Fruit fly (Drosophila melanogaster): ENCODE measurements around the gene CG32817.
A peak's percentile ranks its signal among the peaks of the same experiment; 100 is the strongest.

Gene CG32817

DNA sequence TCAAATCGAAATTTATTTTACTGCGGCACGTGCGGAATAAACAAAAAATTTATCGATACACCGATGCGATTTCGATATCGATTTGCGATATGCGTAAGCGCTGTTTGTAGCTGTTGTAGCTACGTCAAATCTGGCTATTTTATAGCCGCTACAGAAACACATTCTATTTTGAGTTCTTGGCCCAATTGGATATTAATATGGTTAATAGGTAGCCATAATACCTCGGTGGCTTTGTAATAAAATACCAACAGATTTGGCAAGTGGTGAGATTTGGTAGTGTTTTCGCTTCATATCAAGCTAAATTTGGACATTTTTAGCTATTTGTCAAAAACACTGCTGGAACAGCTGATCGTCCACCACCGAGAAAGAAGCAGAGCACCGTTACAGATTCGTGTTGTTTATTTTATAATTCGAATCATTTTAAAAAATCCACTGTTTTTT, 8.7 kb downstream of the CG32817 start, which contains the start of the genes CG18273 and CG3156:
Gene CG18273, minus strand, starts transcription at position 65 of the 441 bp plus-strand sequence.
Gene CG3156, plus strand, starts transcription at position 362 of the 441 bp plus-strand sequence.
- TF ChIP-seq noc (tag; optimal IDR thresholded peaks at IDR 0.05) = no peak

DNA sequence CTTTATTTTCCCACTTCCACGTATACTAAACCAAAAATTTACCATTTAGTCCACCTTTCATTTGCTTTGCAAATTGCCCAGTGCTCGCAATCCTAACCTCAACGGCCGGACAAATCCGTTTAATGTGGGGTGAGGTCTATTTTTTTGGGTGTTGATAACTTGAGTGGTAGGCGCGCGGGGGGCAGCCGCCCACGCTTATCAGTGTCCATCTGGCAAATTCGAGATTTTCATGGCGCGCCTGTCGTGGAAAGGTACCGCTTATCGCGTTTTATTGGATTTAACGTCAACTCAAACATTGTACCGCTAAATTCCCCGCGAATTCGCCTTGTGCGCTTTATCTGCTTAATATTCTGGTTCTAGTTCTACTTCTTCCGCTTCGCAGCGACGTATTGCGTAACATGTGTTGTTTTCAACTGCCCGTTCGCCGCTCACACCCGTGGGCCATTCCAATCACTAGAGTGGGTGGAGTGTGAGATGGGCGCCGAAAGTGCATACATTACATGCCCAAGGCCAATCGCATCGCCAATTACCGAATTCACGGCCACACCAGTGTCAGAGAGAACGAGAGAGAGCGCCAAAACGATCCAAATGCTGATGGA, 13.9 kb downstream of the CG32817 start:
- peak; percentile 11 for TF ChIP-seq noc (tag; optimal IDR thresholded peaks at IDR 0.05)

DNA sequence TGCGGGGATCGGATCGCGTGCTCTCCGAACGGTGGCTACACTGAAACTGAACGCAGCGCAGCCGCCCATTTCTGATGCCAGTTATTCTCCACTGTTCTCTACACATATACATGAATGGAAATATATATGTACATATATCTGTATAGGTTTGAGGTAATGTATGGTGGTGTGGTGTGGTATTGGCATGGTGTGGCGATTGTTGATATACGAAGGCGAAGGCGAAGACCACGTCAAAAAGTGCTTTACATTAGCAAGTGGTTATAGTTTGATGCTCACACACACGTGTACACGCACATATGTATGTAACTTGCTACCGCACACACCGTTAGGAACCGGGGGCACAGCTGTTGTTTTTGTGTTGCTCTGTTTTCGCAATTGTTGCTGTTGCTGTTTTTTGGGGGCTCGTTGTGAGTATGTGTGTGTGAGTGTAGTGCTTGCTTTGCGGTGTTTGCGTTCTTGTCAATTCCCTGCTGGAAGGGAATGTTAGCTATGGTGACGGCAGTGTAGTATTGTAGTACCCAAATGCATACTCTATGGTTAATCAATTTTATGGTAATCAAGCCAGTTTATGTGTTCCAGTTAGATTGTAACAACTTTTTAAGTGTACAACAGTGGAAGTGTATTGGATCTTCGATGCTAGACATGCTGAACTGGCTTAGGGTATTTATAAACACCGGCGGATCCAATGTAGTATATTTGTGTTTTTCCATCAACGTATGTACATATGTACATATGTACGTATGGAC, 14.8 kb downstream of the CG32817 start, which contains the start of gene CG17896:
Gene CG17896, minus strand, starts transcription at position 51 of the 746 bp plus-strand sequence.
- TF ChIP-seq noc (tag; optimal IDR thresholded peaks at IDR 0.05) = peak; percentile 98

DNA sequence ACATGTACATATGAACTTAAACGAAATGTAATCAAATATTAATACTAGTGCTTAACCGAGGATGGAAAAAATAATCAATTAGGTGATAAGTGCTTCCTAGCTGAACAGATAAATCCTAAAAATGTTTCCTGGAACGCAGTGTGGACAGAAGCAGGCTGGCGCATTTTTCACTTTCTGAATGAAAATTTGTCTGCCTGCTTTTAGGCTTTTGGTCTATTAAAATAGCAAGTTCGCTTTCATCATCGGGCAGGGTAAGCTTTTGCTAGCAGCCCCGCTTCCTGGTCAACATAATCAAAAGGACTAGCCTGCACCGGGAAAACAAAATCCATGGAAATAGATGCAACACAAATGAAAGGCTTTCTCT, 15.3 kb downstream of the CG32817 start:
- no peak for TF ChIP-seq noc (tag; optimal IDR thresholded peaks at IDR 0.05)

DNA sequence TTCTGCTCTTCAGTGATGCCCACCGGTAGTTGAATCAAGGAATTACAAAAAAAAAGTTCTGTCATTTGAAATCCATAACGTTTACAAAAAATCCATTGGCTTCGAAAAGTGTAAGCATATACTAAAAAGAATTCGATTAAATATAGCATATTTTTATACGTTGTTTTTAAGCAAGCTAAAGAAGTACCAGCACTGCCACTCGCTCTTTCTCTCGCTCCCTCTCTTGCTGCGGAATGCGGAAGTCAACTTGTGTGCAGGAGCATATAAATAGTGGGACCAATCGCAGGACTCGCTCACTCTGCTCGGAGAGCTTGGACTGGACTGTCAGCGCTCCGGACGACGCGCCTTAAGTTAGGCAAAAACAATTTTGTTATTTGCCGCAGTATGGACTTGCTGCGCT, 15.7 kb downstream of the CG32817 start, which contains the start of gene CG17778:
Gene CG17778, plus strand, starts transcription at position 8 of the 400 bp plus-strand sequence.
- TF ChIP-seq noc (tag; optimal IDR thresholded peaks at IDR 0.05) = no peak

DNA sequence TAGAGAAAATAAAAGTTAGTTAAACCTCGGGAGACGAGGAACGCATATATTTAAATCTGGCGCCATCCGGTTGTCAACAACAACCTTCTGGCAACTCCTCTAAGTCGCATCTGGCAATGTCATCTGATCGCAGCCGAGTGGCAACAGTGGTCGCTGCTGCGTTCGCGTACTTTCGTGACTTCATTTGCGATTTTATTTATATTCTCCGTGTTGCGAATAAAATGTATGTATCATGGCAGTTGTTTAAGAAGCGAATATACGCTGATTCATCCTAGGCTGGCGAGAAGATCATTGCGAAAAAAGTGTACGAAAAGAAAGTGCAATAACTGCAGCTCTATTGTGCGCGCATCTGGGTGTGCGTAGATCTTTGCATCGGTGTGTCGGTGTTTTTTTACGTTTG, 17.5 kb downstream of the CG32817 start, which contains the start of gene svr:
Gene svr, plus strand, starts transcription at position 121 of the 400 bp plus-strand sequence.
- no peak for TF ChIP-seq noc (tag; optimal IDR thresholded peaks at IDR 0.05)

DNA sequence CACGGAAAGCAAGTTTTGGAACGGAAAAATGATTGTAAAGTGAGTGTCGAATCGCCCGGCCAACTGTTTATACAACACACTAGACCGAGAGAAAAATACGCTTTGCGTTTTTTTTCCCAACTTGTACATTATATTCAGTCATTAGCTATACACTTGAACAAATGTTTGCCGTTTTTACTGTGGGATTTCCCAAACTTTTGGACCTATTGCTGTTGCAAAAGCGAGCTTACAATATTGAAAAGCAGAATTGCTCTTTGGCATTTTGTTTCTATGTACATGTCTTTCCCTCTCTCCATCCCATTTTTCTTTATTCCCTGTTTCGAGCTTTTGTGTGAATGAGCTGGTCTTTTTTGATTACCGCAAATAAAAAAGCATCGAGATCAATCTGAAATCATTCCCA, 18.6 kb downstream of the CG32817 start:
- no peak for TF ChIP-seq noc (tag; optimal IDR thresholded peaks at IDR 0.05)

DNA sequence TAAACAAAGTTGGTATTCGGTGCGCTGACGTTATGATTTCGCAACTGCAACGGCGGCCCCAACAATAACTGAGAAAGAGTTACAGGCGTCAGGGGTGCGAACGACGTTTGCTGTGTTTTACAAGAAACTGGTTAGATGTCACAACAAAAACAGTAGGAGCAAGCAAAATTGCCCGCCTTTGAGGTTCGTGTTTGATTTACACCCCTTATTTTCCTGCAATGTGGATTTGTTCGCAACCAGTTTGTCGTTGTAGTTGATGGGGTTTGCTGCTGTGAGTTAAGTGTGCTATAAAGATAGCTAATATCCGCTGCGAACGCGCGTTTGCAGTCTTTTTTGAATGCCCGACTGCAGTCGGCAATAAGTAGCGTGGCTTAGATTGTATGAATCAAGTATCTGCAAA, 19.6 kb downstream of the CG32817 start:
- TF ChIP-seq noc (tag; optimal IDR thresholded peaks at IDR 0.05) = no peak

DNA sequence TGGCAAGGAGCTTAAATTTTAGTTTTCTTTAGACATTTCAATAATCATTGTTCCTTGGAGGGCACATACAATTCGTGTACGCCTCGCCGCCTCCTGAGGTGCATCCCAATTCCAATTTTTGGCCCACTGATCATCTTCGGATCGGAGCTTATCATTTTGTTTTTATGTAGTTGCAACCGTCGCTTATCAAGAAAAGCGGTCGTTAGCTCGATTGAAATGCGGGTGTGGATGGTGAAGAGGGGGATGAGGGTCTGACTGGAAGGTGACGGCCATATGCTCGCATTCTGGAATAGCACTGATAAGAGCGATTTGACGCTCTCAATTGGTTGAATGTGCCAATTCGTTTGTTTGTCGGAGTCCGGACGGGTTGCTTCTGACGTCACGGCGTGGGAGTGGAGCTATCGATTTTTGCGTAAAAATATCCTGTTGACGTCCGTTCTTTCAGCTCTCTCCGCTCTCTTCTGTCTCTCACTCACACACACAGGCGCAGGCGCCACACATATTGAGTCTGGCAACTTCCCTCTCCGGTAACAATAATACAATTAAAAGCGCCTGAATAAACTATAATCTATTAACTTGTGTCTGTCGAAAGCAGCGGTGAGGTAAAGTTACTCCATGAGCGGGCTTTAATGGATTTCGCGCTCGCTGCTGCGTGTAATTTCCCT, 20.2 kb downstream of the CG32817 start:
- TF ChIP-seq noc (tag; optimal IDR thresholded peaks at IDR 0.05) = no peak

DNA sequence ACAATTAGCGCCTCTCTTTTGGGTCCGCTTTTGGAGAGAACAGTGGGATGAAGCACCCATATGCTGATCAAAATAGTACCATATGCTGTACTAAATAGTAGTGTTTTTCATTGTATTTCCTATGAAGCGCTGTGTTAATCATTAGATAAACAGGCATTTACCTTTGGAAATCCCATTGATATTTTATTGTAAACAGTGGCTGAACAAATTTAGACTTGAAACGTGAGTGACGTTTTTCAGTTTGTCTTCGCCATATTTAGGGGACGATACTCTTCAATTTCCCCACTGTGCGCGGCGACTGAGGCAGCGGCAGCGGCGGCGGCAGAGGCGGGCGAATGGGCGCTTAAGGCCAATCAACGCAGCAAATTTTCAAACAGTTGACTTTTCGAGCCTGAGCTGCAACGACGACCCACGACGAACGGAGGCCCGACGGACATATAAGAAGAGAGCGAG, 20.7 kb downstream of the CG32817 start:
- TF ChIP-seq noc (tag; optimal IDR thresholded peaks at IDR 0.05) = peak; percentile 85

DNA sequence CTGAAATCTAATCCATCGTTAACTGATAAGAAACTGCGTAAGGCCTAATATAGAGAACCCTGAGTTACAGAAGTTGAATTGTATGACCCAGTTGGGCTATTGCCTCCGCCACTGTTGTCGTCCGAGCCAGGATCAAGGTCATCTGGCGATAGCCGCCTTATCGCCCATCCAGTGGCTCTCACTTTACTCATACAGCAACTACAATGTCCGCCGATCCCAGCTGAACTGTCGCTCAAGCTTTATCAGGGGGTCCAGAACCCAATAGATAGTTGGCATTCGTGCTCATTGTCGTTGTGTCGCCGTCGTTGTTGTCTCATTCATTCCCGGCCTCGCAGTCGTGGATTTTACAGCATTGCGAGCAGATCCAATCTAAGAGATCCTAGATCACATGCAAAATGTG, 30.3 kb downstream of the CG32817 start, which contains the start of gene arg:
Gene arg, plus strand, starts transcription at position 319 of the 400 bp plus-strand sequence.
- TF ChIP-seq noc (tag; optimal IDR thresholded peaks at IDR 0.05) = no peak

DNA sequence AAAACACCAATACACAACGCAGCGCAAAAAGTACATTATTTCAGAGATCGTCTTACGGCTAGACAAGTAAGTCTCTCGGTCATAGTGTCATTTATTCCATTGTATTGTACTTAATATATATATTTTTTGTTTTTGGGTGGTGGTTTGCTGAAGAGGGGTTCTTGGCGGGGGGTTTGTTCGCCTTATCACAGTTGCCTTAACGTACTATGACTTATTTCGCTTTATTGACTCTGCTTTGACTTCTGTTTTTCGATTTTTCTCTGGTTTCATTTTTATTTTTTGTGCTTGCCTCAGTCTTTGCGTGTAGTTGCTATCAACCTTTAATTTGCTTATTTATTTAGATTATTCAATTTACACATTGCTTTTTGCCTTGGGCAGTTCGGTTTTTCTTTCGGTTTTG, 31.7 kb downstream of the CG32817 start:
- TF ChIP-seq noc (tag; optimal IDR thresholded peaks at IDR 0.05) = no peak

DNA sequence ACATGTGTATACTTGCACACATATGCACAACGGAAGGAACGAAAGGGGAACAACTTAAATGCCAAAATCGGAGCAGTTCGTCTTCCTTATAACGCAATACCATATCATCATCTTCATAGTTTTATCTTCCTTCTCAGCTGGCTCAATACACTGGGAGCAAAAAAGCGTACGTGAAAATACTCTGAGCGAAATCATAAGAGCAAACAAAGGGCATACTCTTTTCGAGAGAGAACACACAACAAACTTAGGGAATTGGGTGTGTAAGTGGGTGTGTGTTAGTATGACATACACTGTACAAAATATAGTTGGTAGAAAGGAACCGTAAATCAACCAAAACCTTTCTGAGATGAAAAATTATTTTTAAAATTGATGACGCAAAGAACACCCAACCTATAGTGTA, 33.7 kb downstream of the CG32817 start:
- no peak for TF ChIP-seq noc (tag; optimal IDR thresholded peaks at IDR 0.05)

DNA sequence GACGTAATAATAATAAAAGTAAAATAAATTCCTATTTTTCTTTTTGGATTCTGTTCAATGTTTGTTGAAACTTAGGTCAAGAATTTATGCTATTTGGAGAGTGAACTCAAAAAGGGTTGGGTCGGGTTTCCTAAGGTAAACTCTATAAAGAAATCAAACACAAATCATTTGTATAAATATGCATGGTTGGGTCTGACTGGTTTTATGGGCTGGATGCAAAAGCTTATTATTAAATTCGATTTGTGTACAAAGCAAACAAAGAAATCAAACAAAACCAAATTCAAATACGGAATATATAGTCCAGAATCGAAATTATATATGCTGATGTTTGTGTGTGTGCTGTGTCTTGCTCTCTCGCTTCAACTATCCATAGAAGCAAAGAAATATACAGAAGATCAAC, 36.8 kb downstream of the CG32817 start:
- no peak for TF ChIP-seq noc (tag; optimal IDR thresholded peaks at IDR 0.05)

DNA sequence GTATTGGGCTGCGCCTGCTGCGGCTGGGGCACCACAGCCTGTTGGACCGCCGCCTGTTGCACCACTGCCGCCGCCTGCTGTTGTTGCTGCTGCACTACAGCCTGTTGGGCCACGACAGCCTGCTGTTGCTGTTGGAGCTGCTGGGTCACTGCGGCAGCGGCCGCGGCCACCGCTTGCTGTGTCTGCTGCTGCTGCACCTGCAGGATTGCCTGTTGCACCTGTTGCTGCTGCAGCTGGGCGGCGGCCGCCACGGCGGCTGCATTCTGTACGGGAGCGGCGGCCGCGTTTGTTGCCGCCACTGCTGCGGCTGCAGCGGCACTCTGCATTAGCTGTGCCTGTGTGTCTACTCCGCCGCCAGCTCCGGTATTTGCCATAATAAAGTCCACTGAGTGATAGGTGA, 40.0 kb downstream of the CG32817 start:
- no peak for TF ChIP-seq noc (tag; optimal IDR thresholded peaks at IDR 0.05)

DNA sequence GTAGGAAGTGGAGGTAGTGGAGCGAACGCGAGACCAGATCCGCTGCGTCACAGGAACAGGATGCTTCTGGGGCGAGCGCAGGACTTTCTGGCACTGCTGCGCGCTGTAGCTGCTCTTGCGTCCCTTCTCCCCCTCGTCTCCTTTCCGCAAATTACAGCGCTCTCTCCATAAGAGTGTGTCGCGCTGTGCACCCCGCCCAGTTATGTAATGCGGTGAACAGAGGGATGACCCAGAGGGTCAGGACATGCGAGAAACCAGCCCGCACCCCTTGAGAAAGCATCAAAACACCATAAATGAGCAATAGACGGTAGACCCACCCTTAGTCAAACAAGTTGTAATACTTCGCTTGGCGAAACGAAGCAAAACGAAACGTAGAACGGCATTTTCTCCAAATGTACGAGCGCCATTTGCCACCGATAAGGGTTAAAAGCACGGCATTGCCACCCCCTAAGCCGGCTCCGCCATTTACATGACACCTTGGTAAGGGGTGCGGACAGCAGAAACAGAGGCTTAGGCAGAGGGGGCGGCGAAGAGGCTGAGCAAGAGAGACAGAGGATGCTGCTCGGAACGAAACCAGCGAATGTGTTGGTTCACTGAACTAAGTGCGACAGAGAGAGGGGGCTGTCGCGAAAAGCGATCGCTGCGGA, 41.5 kb downstream of the CG32817 start:
- no peak for TF ChIP-seq noc (tag; optimal IDR thresholded peaks at IDR 0.05)
